Worm (Caenorhabditis elegans) whole organism, L2 larva: ENCODE data around the gene sgca-1.
A peak's percentile ranks its signal among the peaks of the same experiment; 100 is the strongest.

Experiments used
- C34F6.9 ChIP-seq: fragments of 150-350 bp; optimal IDR thresholded peaks from 2 replicates; lab custom pipeline; 2014; ENCODE audit warnings: missing biosample characterization, missing genetic modification characterization
- F13H6.1 ChIP-seq: sonication (generic microtip); optimal IDR thresholded peaks from 2 replicates; lab custom pipeline; 2016; ENCODE audit warnings: missing genetic modification characterization, missing compliant biosample characterization
- R02D3.7 ChIP-seq: fragments of 150-350 bp; optimal IDR thresholded peaks from 2 replicates; lab custom pipeline; 2014; ENCODE audit warnings: missing biosample characterization, missing genetic modification characterization
- Y55F3AM.14 ChIP-seq: fragments of 200-800 bp; sonication (Bioruptor generic); optimal IDR thresholded peaks from 2 replicates; lab custom pipeline; 2018; ENCODE audit warnings: mild to moderate bottlenecking, missing genetic modification characterization, missing compliant biosample characterization
- ZK546.5 ChIP-seq: sonication (generic microtip); optimal IDR thresholded peaks from 2 replicates; lab custom pipeline; 2017; ENCODE audit warnings: missing biosample characterization, missing genetic modification characterization
- alr-1 ChIP-seq: fragments of 150-350 bp; optimal IDR thresholded peaks from 2 replicates; lab custom pipeline; 2014; ENCODE audit warnings: missing biosample characterization, missing genetic modification characterization
- aly-2 ChIP-seq: fragments of 150-350 bp; optimal IDR thresholded peaks from 2 replicates; lab custom pipeline; 2014; ENCODE audit warnings: missing biosample characterization, missing genetic modification characterization
- ama-1 ChIP-seq: fragments of 150-350 bp; optimal IDR thresholded peaks from 2 replicates; lab custom pipeline; 2018; ENCODE audit warnings: inconsistent platforms
- blmp-1 ChIP-seq: sonication (generic microtip); optimal IDR thresholded peaks from 2 replicates; lab custom pipeline; 2017; ENCODE audit warnings: missing genetic modification characterization, mild to moderate bottlenecking, missing compliant biosample characterization, antibody characterized with exemption, moderate library complexity; ENCODE audit not compliant: insufficient read depth
- ceh-16 ChIP-seq: fragments of 150-350 bp; optimal IDR thresholded peaks from 2 replicates; lab custom pipeline; 2014; ENCODE audit warnings: missing biosample characterization, missing genetic modification characterization
- ceh-82 ChIP-seq: fragments of 150-350 bp; optimal IDR thresholded peaks from 2 replicates; lab custom pipeline; 2014; ENCODE audit warnings: missing biosample characterization, missing genetic modification characterization
- crh-2 ChIP-seq: sonication (generic microtip); optimal IDR thresholded peaks from 2 replicates; lab custom pipeline; 2017; ENCODE audit warnings: missing biosample characterization, missing genetic modification characterization
- egl-27 ChIP-seq: sonication (generic microtip); optimal IDR thresholded peaks from 3 replicates; lab custom pipeline; 2017; ENCODE audit warnings: missing biosample characterization, missing genetic modification reagents, missing genetic modification characterization
- elt-1 ChIP-seq: fragments of 150-350 bp; optimal IDR thresholded peaks from 2 replicates; lab custom pipeline; 2014; ENCODE audit warnings: missing biosample characterization, missing genetic modification characterization
- elt-3 ChIP-seq: sonication (generic microtip); optimal IDR thresholded peaks from 2 replicates; lab custom pipeline; 2017; ENCODE audit warnings: missing biosample characterization, missing genetic modification characterization
- fos-1 ChIP-seq: fragments of 150-350 bp; optimal IDR thresholded peaks from 2 replicates; lab custom pipeline; 2014; ENCODE audit warnings: missing biosample characterization, missing genetic modification characterization
- gmeb-1 ChIP-seq: fragments of 150-350 bp; optimal IDR thresholded peaks from 2 replicates; lab custom pipeline; 2014; ENCODE audit warnings: missing biosample characterization, missing genetic modification characterization
- lin-11 ChIP-seq: fragments of 150-350 bp; sonication (generic microtip); optimal IDR thresholded peaks from 2 replicates; lab custom pipeline; 2014; ENCODE audit warnings: missing biosample characterization, missing genetic modification characterization, inconsistent platforms, mixed read lengths
- lin-13 ChIP-seq: fragments of 150-350 bp; optimal IDR thresholded peaks from 2 replicates; lab custom pipeline; 2014; ENCODE audit warnings: missing biosample characterization, missing genetic modification reagents, missing genetic modification characterization
- lin-39 ChIP-seq: fragments of 150-350 bp; optimal IDR thresholded peaks from 2 replicates; lab custom pipeline; 2014; ENCODE audit warnings: missing biosample characterization, missing genetic modification reagents, missing genetic modification characterization
- lsy-2 ChIP-seq, 2 experiments: fragments of 150-350 bp in 1 of 2; sonication (generic microtip) in 1 of 2; optimal IDR thresholded peaks; 2 replicates each; lab custom pipeline; 2014 to 2017; ENCODE audit warnings: missing biosample characterization in 2 of 2, missing genetic modification characterization in 2 of 2
- mab-5 ChIP-seq: fragments of 150-350 bp; optimal IDR thresholded peaks from 2 replicates; lab custom pipeline; 2014; ENCODE audit warnings: missing biosample characterization, missing genetic modification characterization
- mdl-1 ChIP-seq, 2 experiments: fragments of 150-350 bp in 1 of 2; sonication (generic microtip) in 1 of 2; optimal IDR thresholded peaks; 2 replicates each; lab custom pipeline; 2017; ENCODE audit warnings: missing biosample characterization in 2 of 2, missing genetic modification characterization in 2 of 2
- nhr-10 ChIP-seq: sonication (generic microtip); optimal IDR thresholded peaks from 2 replicates; lab custom pipeline; 2017; ENCODE audit warnings: missing biosample characterization, missing genetic modification characterization
- nhr-11 ChIP-seq: fragments of 150-350 bp; optimal IDR thresholded peaks from 2 replicates; lab custom pipeline; 2014; ENCODE audit warnings: missing biosample characterization, missing genetic modification characterization
- nhr-12 ChIP-seq: fragments of 150-350 bp; optimal IDR thresholded peaks from 2 replicates; lab custom pipeline; 2014; ENCODE audit warnings: missing biosample characterization, missing genetic modification characterization
- nhr-129 ChIP-seq: fragments of 150-350 bp; optimal IDR thresholded peaks from 2 replicates; lab custom pipeline; 2014; ENCODE audit warnings: missing biosample characterization, missing genetic modification characterization
- nhr-21 ChIP-seq: fragments of 150-350 bp; optimal IDR thresholded peaks from 2 replicates; lab custom pipeline; 2014; ENCODE audit warnings: missing biosample characterization, missing genetic modification characterization
- nhr-23 ChIP-seq: fragments of 150-350 bp; optimal IDR thresholded peaks from 2 replicates; lab custom pipeline; 2014; ENCODE audit warnings: missing biosample characterization, missing genetic modification reagents, missing genetic modification characterization
- nhr-237 ChIP-seq: fragments of 150-350 bp; optimal IDR thresholded peaks from 2 replicates; lab custom pipeline; 2014; ENCODE audit warnings: missing biosample characterization, missing genetic modification characterization
- nhr-25 ChIP-seq: fragments of 150-350 bp; sonication (generic microtip); optimal IDR thresholded peaks from 3 replicates; lab custom pipeline; 2014; ENCODE audit warnings: missing biosample characterization, missing genetic modification characterization
- nhr-6 ChIP-seq: fragments of 150-350 bp; optimal IDR thresholded peaks from 2 replicates; lab custom pipeline; 2014; ENCODE audit warnings: missing biosample characterization, missing genetic modification characterization
- nhr-77 ChIP-seq: fragments of 150-350 bp; optimal IDR thresholded peaks from 2 replicates; lab custom pipeline; 2014; ENCODE audit warnings: missing biosample characterization, missing genetic modification characterization
- peb-1 ChIP-seq: fragments of 150-350 bp; optimal IDR thresholded peaks from 2 replicates; lab custom pipeline; 2014; ENCODE audit warnings: missing biosample characterization, missing genetic modification characterization
- sem-4 ChIP-seq: fragments of 150-350 bp; optimal IDR thresholded peaks from 2 replicates; lab custom pipeline; 2014; ENCODE audit warnings: missing biosample characterization, missing genetic modification reagents, missing genetic modification characterization
- skn-1 ChIP-seq: sonication (generic microtip); optimal IDR thresholded peaks from 2 replicates; lab custom pipeline; 2017; ENCODE audit warnings: missing biosample characterization, missing genetic modification characterization
- sma-3 ChIP-seq: sonication (generic microtip); optimal IDR thresholded peaks from 2 replicates; lab custom pipeline; 2016; ENCODE audit warnings: missing genetic modification reagents, missing genetic modification characterization, missing compliant biosample characterization
- sma-9 ChIP-seq, 2 experiments: fragments of 150-350 bp in 1 of 2; sonication (generic microtip) in 1 of 2; optimal IDR thresholded peaks; 2 replicates each; lab custom pipeline; 2014 to 2016; ENCODE audit warnings: missing genetic modification characterization in 2 of 2, mild to moderate bottlenecking in 1 of 2, missing biosample characterization in 1 of 2, missing compliant biosample characterization in 1 of 2, missing genetic modification reagents in 1 of 2, moderate library complexity in 1 of 2
- snpc-4 ChIP-seq: fragments of 150-350 bp; optimal IDR thresholded peaks from 2 replicates; lab custom pipeline; 2014; ENCODE audit warnings: missing biosample characterization, missing genetic modification characterization
- unc-39 ChIP-seq: fragments of 150-350 bp; optimal IDR thresholded peaks from 2 replicates; lab custom pipeline; 2014; ENCODE audit warnings: missing biosample characterization, missing genetic modification characterization
- unc-55 ChIP-seq: fragments of 150-350 bp; sonication (generic microtip); optimal IDR thresholded peaks from 3 replicates; lab custom pipeline; 2014; ENCODE audit warnings: missing biosample characterization, missing genetic modification reagents, missing genetic modification characterization
- unc-62 ChIP-seq: fragments of 150-350 bp; optimal IDR thresholded peaks from 2 replicates; lab custom pipeline; 2014; ENCODE audit warnings: missing biosample characterization, missing genetic modification reagents, missing genetic modification characterization
- zag-1 ChIP-seq: fragments of 150-350 bp; optimal IDR thresholded peaks from 2 replicates; lab custom pipeline; 2014; ENCODE audit warnings: missing biosample characterization, missing genetic modification characterization
- ztf-1 ChIP-seq: fragments of 200-800 bp; sonication (Bioruptor generic); conservative IDR thresholded peaks from 2 replicates; pipeline ENCODE4 v1.3.6; 2022; ENCODE audit warnings: missing genetic modification characterization, missing compliant biosample characterization
- ztf-11 ChIP-seq: sonication (generic microtip); optimal IDR thresholded peaks from 2 replicates; lab custom pipeline; 2017; ENCODE audit warnings: missing biosample characterization, missing genetic modification characterization
- ztf-4 ChIP-seq: fragments of 150-350 bp; optimal IDR thresholded peaks from 2 replicates; lab custom pipeline; 2014; ENCODE audit warnings: missing biosample characterization, missing genetic modification characterization

sgca-1 gene

DNA sequence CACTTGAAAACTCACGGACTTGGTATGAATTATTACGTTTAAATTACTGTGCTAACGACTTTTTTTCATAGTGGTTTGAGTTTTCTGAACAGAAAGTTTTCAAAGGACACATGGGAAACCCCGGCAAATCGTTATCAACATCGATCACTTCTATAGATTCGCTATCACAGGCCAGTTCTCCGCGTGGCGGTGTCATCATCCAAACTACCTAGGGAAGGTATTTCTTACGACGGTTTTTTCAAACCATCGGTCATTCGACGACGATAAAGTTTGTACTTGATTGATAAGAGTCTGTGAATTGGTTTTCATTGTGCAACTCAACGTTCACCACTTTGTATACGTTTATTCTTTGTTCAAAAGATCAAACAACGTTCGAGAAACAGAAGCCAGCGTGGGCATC is 44.8 kb downstream of the sgca-1 start (continued):
- no peak for TF ChIP-seq nhr-11 (tag; lab: Kevin White, UChicago)
- TF ChIP-seq ztf-4 (tag; lab: Kevin White, UChicago), result no peak
- TF ChIP-seq lin-13 (GFP tag; lab: Kevin White, UChicago), result no peak
- TF ChIP-seq lsy-2 (tag; optimal IDR thresholded peaks at IDR 0.05; lab: Kevin White, UChicago), result no peak
- no peak for TF ChIP-seq nhr-25 (tag; lab: Kevin White, UChicago)
- no peak for TF ChIP-seq peb-1 (tag; lab: Kevin White, UChicago)
- TF ChIP-seq aly-2 (tag; lab: Kevin White, UChicago), result no peak
- no peak for TF ChIP-seq nhr-10 (tag; lab: Kevin White, UChicago)
- no peak for TF ChIP-seq C34F6.9 (tag; lab: Kevin White, UChicago)
- TF ChIP-seq sma-3 (GFP tag; lab: Kevin White, UChicago), result peak; percentile 19
- peak; percentile 28 for TF ChIP-seq skn-1

DNA sequence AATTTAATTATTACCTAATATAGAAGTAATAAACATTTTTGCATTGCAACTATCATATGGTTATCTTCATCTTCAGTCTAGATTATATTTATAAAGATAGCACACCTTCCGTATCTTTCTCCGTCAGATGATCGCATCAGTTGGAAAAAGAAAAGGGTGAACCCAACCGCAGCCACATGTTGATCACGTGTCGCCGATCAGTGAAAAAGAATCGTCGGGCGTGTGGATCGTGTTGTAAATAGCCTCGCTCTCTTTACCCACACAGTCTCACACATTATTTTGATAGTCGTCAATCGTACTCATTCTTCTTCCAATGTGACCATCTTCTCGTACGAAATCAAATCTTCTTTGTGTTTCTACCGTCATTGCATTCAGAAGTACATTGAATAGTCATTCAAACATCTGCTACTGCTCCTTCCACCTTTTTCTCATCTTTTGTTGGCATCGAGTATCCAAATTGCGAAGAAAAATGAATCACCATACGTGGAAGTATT is 45.4 kb downstream of the sgca-1 start:
- TF ChIP-seq ztf-4 (tag; lab: Kevin White, UChicago) (peak; percentile 95), lsy-2 (tag; optimal IDR thresholded peaks at IDR 0.05; lab: Kevin White, UChicago) (peak in 1 of 2 experiments; percentile 89), lin-13 (GFP tag; lab: Kevin White, UChicago) (peak; percentile 88), unc-55 (GFP tag; lab: Kevin White, UChicago) (no peak), ztf-11 (no peak), nhr-129 (peak; percentile 97), mab-5 (tag; lab: Kevin White, UChicago) (peak; percentile 76), mdl-1 (tag; optimal IDR thresholded peaks at IDR 0.05; lab: Kevin White, UChicago) (peak; percentile 98 to 99), sma-9 (GFP tag; optimal IDR thresholded peaks at IDR 0.05; lab: Kevin White, UChicago) (peak; percentile 99), sma-9 (tag; optimal IDR thresholded peaks at IDR 0.05; lab: Kevin White, UChicago) (peak; percentile 60), nhr-25 (tag; lab: Kevin White, UChicago) (peak; percentile 98), nhr-11 (tag; lab: Kevin White, UChicago) (no peak), ceh-16 (tag; lab: Kevin White, UChicago) (peak; percentile 97), Y55F3AM.14 (GFP tag; lab: Kevin White, UChicago) (peak; percentile 91), snpc-4 (tag; lab: Kevin White, UChicago) (peak; percentile 68), crh-2 (tag; lab: Kevin White, UChicago) (peak; percentile 98), nhr-6 (tag; lab: Kevin White, UChicago) (peak; percentile 90), unc-62 (GFP tag; lab: Kevin White, UChicago) (peak; percentile 37), egl-27 (tag; lab: Kevin White, UChicago) (peak; percentile 90), elt-1 (tag; lab: Kevin White, UChicago) (peak; percentile 96), sma-3 (GFP tag; lab: Kevin White, UChicago) (peak; percentile 98), gmeb-1 (tag; lab: Kevin White, UChicago) (peak; percentile 87), nhr-12 (tag; lab: Kevin White, UChicago) (peak; percentile 17), nhr-237 (tag; lab: Kevin White, UChicago) (no peak), R02D3.7 (tag; lab: Kevin White, UChicago) (no peak), nhr-21 (tag; lab: Kevin White, UChicago) (peak; percentile 99), nhr-10 (tag; lab: Kevin White, UChicago) (no peak), F13H6.1 (peak; percentile 96), blmp-1 (tag; lab: Kevin White, UChicago) (peak; percentile 93), ama-1 (lab: Kevin White, UChicago) (peak; percentile 97), zag-1 (no peak), C34F6.9 (tag; lab: Kevin White, UChicago) (peak; percentile 78), fos-1 (tag; lab: Kevin White, UChicago) (peak; percentile 89), ztf-1 (GFP tag; lab: Robert Waterston, UW) (no peak), sem-4 (tag; lab: Kevin White, UChicago) (peak; percentile 97), lin-11 (tag; lab: Kevin White, UChicago) (peak; percentile 42)

ce11 chrX:6743344-6743743 is 46.0 kb downstream of the sgca-1 start:
- TF ChIP-seq ceh-82 (no peak), nhr-237 (tag; lab: Kevin White, UChicago) (no peak), alr-1 (tag; lab: Kevin White, UChicago) (no peak), nhr-11 (tag; lab: Kevin White, UChicago) (no peak), elt-3 (no peak), unc-39 (tag; lab: Kevin White, UChicago) (no peak), nhr-23 (tag; lab: Kevin White, UChicago) (no peak), ztf-1 (GFP tag; lab: Robert Waterston, UW) (no peak), mdl-1 (tag; optimal IDR thresholded peaks at IDR 0.05; lab: Kevin White, UChicago) (no peak), nhr-77 (no peak), F13H6.1 (no peak), lin-39 (tag; lab: Kevin White, UChicago) (no peak), nhr-21 (tag; lab: Kevin White, UChicago) (no peak), ZK546.5 (no peak), ceh-16 (tag; lab: Kevin White, UChicago) (no peak), skn-1 (no peak), nhr-129 (no peak)
- TF ChIP-seq, all 48 proteins: peak for 0
